Worm (Caenorhabditis elegans) whole organism, midembryonic: Measurements from ENCODE around the gene pptr-1.

ENCODE experiments used
- T22C8.4 ChIP-seq: fragments of 200-800 bp; sonication (Bioruptor generic); IDR thresholded peaks from 2 replicates; pipeline ENCODE4 v1.3.6; 2022; ENCODE audit warnings: missing genetic modification characterization, missing compliant biosample characterization
- cog-1 ChIP-seq: sonication (generic microtip); optimal IDR thresholded peaks from 2 replicates; lab custom pipeline; 2016; ENCODE audit warnings: missing genetic modification characterization, missing compliant biosample characterization
- flt-1 ChIP-seq: fragments of 200-800 bp; sonication (Bioruptor generic); IDR thresholded peaks from 2 replicates; pipeline ENCODE4 v1.3.6; 2022; ENCODE audit warnings: missing genetic modification characterization, missing compliant biosample characterization
- klf-2 ChIP-seq: fragments of 200-800 bp; sonication (Bioruptor generic); conservative IDR thresholded peaks from 2 replicates; pipeline ENCODE4 v1.3.6; 2022; ENCODE audit warnings: missing genetic modification reagents, missing genetic modification characterization, missing compliant biosample characterization
- med-1 ChIP-seq: sonication (generic microtip); optimal IDR thresholded peaks from 2 replicates; lab custom pipeline; 2017; ENCODE audit warnings: missing genetic modification characterization, mild to moderate bottlenecking, missing compliant biosample characterization, antibody characterized with exemption, missing genetic modification reagents; ENCODE audit not compliant: insufficient read depth
- ref-1 ChIP-seq: fragments of 200-800 bp; sonication (Bioruptor generic); conservative IDR thresholded peaks from 2 replicates; pipeline ENCODE4 v1.3.6; 2022; ENCODE audit warnings: missing genetic modification reagents, missing genetic modification characterization, missing compliant biosample characterization
- tab-1 ChIP-seq: fragments of 200-800 bp; sonication (Bioruptor generic); IDR thresholded peaks from 2 replicates; pipeline ENCODE4 v1.3.6; 2022; ENCODE audit warnings: missing genetic modification characterization, missing compliant biosample characterization
- ztf-23 ChIP-seq: fragments of 200-800 bp; sonication (Bioruptor generic); IDR thresholded peaks from 2 replicates; pipeline ENCODE4 v1.3.6; 2022; ENCODE audit warnings: missing genetic modification reagents, missing genetic modification characterization, missing compliant biosample characterization
- ztf-29 ChIP-seq: fragments of 200-800 bp; sonication (Bioruptor generic); IDR thresholded peaks from 2 replicates; pipeline ENCODE4 v1.3.6; 2022; ENCODE audit warnings: missing genetic modification reagents, missing genetic modification characterization, missing compliant biosample characterization

Gene pptr-1

DNA sequence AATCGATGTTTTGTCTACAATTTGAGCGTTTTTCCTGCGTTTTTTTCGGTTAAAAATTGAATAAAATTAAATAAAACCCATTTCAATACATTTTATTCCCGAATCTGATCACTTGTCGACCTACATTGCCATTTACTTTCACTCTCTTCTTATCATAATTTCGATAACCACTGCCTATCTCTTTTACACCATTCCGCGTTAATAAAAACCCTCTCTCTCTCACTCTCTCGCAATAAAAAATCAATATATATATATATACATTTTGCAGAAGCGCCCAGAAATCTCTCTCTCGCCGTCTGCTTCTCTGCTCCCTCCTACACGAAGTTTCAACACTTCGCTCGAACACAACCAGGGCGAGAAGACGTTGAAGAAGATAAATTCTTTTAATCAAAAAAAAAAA, at the start of gene pptr-1:
pptr-1 (plus strand) TSS at position 269 of the 400 bp plus-strand sequence.
- peak; percentile 22; the same call in 1 of the 2 replicates for TF ChIP-seq T22C8.4 (GFP tag; lab: Robert Waterston, UW)
- no peak for TF ChIP-seq flt-1 (GFP tag; lab: Robert Waterston, UW)

ce11 chrV:16308343-16308742, 49.0 kb upstream of the pptr-1 start:
- TF ChIP-seq klf-2 = no peak
- TF ChIP-seq tab-1 (GFP tag; lab: Robert Waterston, UW) = no peak
- no peak for TF ChIP-seq med-1 (GFP tag; lab: Kevin White, UChicago)
- TF ChIP-seq cog-1 (tag; lab: Kevin White, UChicago) = no peak
- TF ChIP-seq T22C8.4 (GFP tag; lab: Robert Waterston, UW) = no peak
- TF ChIP-seq ztf-29 (GFP tag; lab: Robert Waterston, UW) = no peak
- no peak for TF ChIP-seq ref-1 (GFP tag; lab: Robert Waterston, UW)
- no peak for TF ChIP-seq ztf-23 (GFP tag; lab: Robert Waterston, UW)

- TF ChIP-seq ref-1 (GFP tag; lab: Robert Waterston, UW) (no peak), ztf-23 (GFP tag; lab: Robert Waterston, UW) (no peak), tab-1 (GFP tag; lab: Robert Waterston, UW) (no peak), cog-1 (tag; lab: Kevin White, UChicago) (no peak), klf-2 (no peak), ztf-29 (GFP tag; lab: Robert Waterston, UW) (no peak), med-1 (GFP tag; lab: Kevin White, UChicago) (no peak), flt-1 (GFP tag; lab: Robert Waterston, UW) (no peak), T22C8.4 (GFP tag; lab: Robert Waterston, UW) (no peak)
Measured at ce11 chrV:16309523-16309922, 47.8 kb upstream of the pptr-1 start, which contains the start of gene oac-7. Gene oac-7 (plus strand): TSS chrV:16309805.

- no peak for TF ChIP-seq tab-1 (GFP tag; lab: Robert Waterston, UW)
- TF ChIP-seq ref-1 (GFP tag; lab: Robert Waterston, UW) = no peak
- no peak for TF ChIP-seq med-1 (GFP tag; lab: Kevin White, UChicago)
- TF ChIP-seq klf-2 = no peak
- TF ChIP-seq cog-1 (tag; lab: Kevin White, UChicago) = no peak
- TF ChIP-seq ztf-29 (GFP tag; lab: Robert Waterston, UW) = no peak
- TF ChIP-seq T22C8.4 (GFP tag; lab: Robert Waterston, UW) = no peak
- no peak for TF ChIP-seq flt-1 (GFP tag; lab: Robert Waterston, UW)
- TF ChIP-seq ztf-23 (GFP tag; lab: Robert Waterston, UW) = no peak
Measured at ce11 chrV:16315004-16315403, 42.3 kb upstream of the pptr-1 start, which contains the start of gene str-214. Gene str-214 (plus strand): TSS chrV:16315304.

ce11 chrV:16317244-16317643, 40.1 kb upstream of the pptr-1 start, which contains the start of gene srh-180:
Gene srh-180 (plus strand): TSS chrV:16317544.
- TF ChIP-seq T22C8.4 (GFP tag; lab: Robert Waterston, UW) (no peak), ref-1 (GFP tag; lab: Robert Waterston, UW) (no peak), klf-2 (no peak), ztf-23 (GFP tag; lab: Robert Waterston, UW) (no peak), cog-1 (tag; lab: Kevin White, UChicago) (no peak), med-1 (GFP tag; lab: Kevin White, UChicago) (no peak), tab-1 (GFP tag; lab: Robert Waterston, UW) (no peak), flt-1 (GFP tag; lab: Robert Waterston, UW) (no peak), ztf-29 (GFP tag; lab: Robert Waterston, UW) (no peak)

DNA sequence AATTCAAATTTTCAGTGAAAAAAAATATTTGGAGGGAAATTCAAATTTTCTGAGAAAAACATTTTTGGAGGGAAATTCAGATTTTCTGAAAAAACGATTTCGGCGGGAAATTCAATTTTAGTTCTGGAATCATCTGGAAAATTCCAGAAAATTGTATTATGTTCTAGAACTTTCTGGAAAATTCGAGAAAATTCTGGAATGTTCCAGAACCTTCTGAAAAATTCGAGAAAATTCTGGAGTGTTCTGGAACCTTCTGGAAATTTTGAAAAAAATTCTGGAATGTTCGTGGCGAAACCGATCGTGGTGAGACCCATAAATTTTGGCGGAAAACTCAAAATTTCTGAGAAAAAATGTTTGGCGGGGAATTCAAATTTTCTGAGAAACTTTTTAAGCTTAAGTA, 35.2 kb upstream of the pptr-1 start:
- TF ChIP-seq cog-1 (tag; lab: Kevin White, UChicago) = no peak
- no peak for TF ChIP-seq tab-1 (GFP tag; lab: Robert Waterston, UW)
- TF ChIP-seq flt-1 (GFP tag; lab: Robert Waterston, UW) = no peak
- no peak for TF ChIP-seq T22C8.4 (GFP tag; lab: Robert Waterston, UW)
- no peak for TF ChIP-seq ztf-29 (GFP tag; lab: Robert Waterston, UW)
- TF ChIP-seq ref-1 (GFP tag; lab: Robert Waterston, UW) = no peak
- no peak for TF ChIP-seq ztf-23 (GFP tag; lab: Robert Waterston, UW)

DNA sequence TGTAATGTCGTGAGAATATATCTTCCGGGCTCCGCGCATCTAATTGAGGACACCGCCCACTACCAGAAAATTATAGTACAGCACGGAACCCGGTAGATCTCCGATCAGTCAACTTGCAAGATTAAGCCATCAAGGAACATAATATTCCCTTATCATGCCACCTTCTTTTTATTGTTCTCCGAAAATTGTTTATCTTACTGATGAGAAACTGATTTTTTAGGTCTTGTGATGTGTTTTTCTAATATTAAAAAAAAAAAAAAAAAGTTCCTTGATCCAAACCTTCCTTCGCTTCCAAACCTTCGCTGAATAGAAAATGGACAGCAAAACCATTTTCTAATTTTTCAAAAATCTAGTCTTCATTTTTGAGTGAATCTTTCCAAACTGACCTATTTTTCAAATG, 28.5 kb upstream of the pptr-1 start, which contains the start of gene F57G8.7:
F57G8.7 (plus strand) TSS at position 301 of the 400 bp plus-strand sequence.
- TF ChIP-seq tab-1 (GFP tag; lab: Robert Waterston, UW) = no peak
- TF ChIP-seq ref-1 (GFP tag; lab: Robert Waterston, UW) = no peak
- TF ChIP-seq flt-1 (GFP tag; lab: Robert Waterston, UW) = no peak
- TF ChIP-seq ztf-29 (GFP tag; lab: Robert Waterston, UW) = no peak
- TF ChIP-seq T22C8.4 (GFP tag; lab: Robert Waterston, UW) = no peak
- no peak for TF ChIP-seq cog-1 (tag; lab: Kevin White, UChicago)
- no peak for TF ChIP-seq klf-2
- no peak for TF ChIP-seq med-1 (GFP tag; lab: Kevin White, UChicago)
- TF ChIP-seq ztf-23 (GFP tag; lab: Robert Waterston, UW) = no peak

- TF ChIP-seq tab-1 (GFP tag; lab: Robert Waterston, UW) (no peak), flt-1 (GFP tag; lab: Robert Waterston, UW) (no peak), cog-1 (tag; lab: Kevin White, UChicago) (no peak), ref-1 (GFP tag; lab: Robert Waterston, UW) (no peak), med-1 (GFP tag; lab: Kevin White, UChicago) (no peak), T22C8.4 (GFP tag; lab: Robert Waterston, UW) (no peak), klf-2 (no peak)
Measured at ce11 chrV:16333412-16333811, 23.9 kb upstream of the pptr-1 start, which contains the start of gene srh-167. Gene srh-167 (plus strand): TSS chrV:16333712.

DNA sequence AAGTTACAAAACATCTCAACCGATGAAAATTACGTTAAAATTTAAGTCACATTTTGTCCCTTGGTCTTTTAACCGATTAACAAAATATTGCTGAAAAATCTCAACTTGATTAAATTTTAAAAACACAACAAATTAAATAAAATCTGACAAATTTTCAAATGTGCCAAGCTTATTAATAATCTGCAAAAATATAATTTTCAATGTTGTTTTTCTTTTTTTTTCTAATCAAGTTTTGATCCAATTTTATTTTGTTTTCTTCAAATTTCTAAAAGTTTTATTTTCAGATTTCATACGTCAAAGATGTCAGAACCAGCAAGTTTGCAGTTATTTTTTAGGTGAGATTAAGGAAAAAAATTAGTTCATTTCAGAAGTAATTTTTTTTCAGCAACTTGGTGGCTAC, 21.0 kb upstream of the pptr-1 start, which contains the start of gene srw-87:
srw-87 (plus strand) TSS at position 301 of the 400 bp plus-strand sequence.
- TF ChIP-seq ztf-23 (GFP tag; lab: Robert Waterston, UW) (no peak), T22C8.4 (GFP tag; lab: Robert Waterston, UW) (no peak)
